Fruit fly (Drosophila melanogaster) whole organism, pupa: ENCODE measurements around the gene CG32170.

Experiments
- CG10348 ChIP-seq: fragments of 200-800 bp; sonication (Bioruptor generic); IDR thresholded peaks from 2 replicates; pipeline ENCODE4 v1.3.6; 2022; ENCODE audit warnings: missing biosample characterization, missing genetic modification characterization
- CG12605 ChIP-seq: fragments of 200-800 bp; sonication (Bioruptor generic); IDR thresholded peaks from 2 replicates; pipeline ENCODE4 v1.3.6; 2022; ENCODE audit warnings: missing biosample characterization, missing genetic modification characterization
- CG13204 ChIP-seq: fragments of 200-800 bp; sonication (Bioruptor generic); optimal IDR thresholded peaks from 2 replicates; lab custom pipeline; 2018; ENCODE audit warnings: missing biosample characterization, mild to moderate bottlenecking, missing genetic modification characterization, moderate library complexity
- CG14655 ChIP-seq: fragments of 200-800 bp; sonication (Bioruptor generic); optimal IDR thresholded peaks from 3 replicates; lab custom pipeline; 2017; ENCODE audit warnings: mild to moderate bottlenecking, missing biosample characterization, missing genetic modification reagents, missing genetic modification characterization
- CG15710 ChIP-seq: fragments of 200-800 bp; sonication (Bioruptor generic); optimal IDR thresholded peaks from 2 replicates; lab custom pipeline; 2018; ENCODE audit warnings: missing biosample characterization, mild to moderate bottlenecking, missing genetic modification characterization, moderate library complexity
- CG17806 ChIP-seq: fragments of 200-800 bp; sonication (Bioruptor generic); optimal IDR thresholded peaks from 2 replicates; lab custom pipeline; 2018; ENCODE audit warnings: missing biosample characterization, mild to moderate bottlenecking, missing genetic modification characterization, moderate library complexity
- CG32121 ChIP-seq: fragments of 200-800 bp; sonication (Bioruptor generic); IDR thresholded peaks from 2 replicates; pipeline ENCODE4 v1.3.6; 2022; ENCODE audit warnings: missing biosample characterization, missing genetic modification characterization
- CG34367 ChIP-seq: fragments of 200-800 bp; sonication (Bioruptor generic); optimal IDR thresholded peaks from 2 replicates; lab custom pipeline; 2018; ENCODE audit warnings: missing biosample characterization, mild to moderate bottlenecking, missing genetic modification characterization
- CG4496 ChIP-seq: fragments of 200-800 bp; sonication (Bioruptor generic); IDR thresholded peaks from 3 replicates; pipeline ENCODE4 v1.3.6; 2022; ENCODE audit warnings: missing biosample characterization, missing genetic modification characterization
- CG8159 ChIP-seq: fragments of 200-800 bp; sonication (Bioruptor generic); optimal IDR thresholded peaks from 3 replicates; lab custom pipeline; 2018; ENCODE audit warnings: missing biosample characterization, mild to moderate bottlenecking, missing genetic modification characterization, moderate library complexity
- CG8301 ChIP-seq: fragments of 200-800 bp; sonication (Bioruptor generic); optimal IDR thresholded peaks from 2 replicates; lab custom pipeline; 2018; ENCODE audit warnings: missing biosample characterization, mild to moderate bottlenecking, missing genetic modification characterization
- CG9948 ChIP-seq: fragments of 200-800 bp; sonication (Bioruptor generic); optimal IDR thresholded peaks from 2 replicates; lab custom pipeline; 2018; ENCODE audit warnings: missing biosample characterization, mild to moderate bottlenecking, missing genetic modification characterization, moderate library complexity
- D1 ChIP-seq: fragments of 200-800 bp; sonication (Bioruptor generic); optimal IDR thresholded peaks from 2 replicates; lab custom pipeline; 2018; ENCODE audit warnings: missing biosample characterization, mild to moderate bottlenecking, missing genetic modification characterization, moderate library complexity
- EcR ChIP-seq: fragments of 200-800 bp; sonication (Bioruptor generic); optimal IDR thresholded peaks from 3 replicates; lab custom pipeline; 2019; ENCODE audit warnings: missing biosample characterization, missing genetic modification characterization, mild to moderate bottlenecking, moderate library complexity, missing genetic modification reagents
- Ets98B ChIP-seq: fragments of 200-800 bp; sonication (Bioruptor generic); IDR thresholded peaks from 2 replicates; pipeline ENCODE4 v1.3.6; 2022; ENCODE audit warnings: missing biosample characterization, missing genetic modification characterization
- Pif1A ChIP-seq: fragments of 200-800 bp; sonication (Bioruptor generic); optimal IDR thresholded peaks from 3 replicates; lab custom pipeline; 2016; ENCODE audit warnings: missing biosample characterization, missing genetic modification characterization
- Pif1B ChIP-seq: fragments of 200-800 bp; sonication (Bioruptor generic); optimal IDR thresholded peaks from 3 replicates; lab custom pipeline; 2016; ENCODE audit warnings: missing biosample characterization, missing genetic modification characterization
- Snoo ChIP-seq: fragments of 200-800 bp; sonication (Bioruptor generic); optimal IDR thresholded peaks from 3 replicates; lab custom pipeline; 2017; ENCODE audit warnings: missing biosample characterization, mild to moderate bottlenecking, missing genetic modification characterization, inconsistent platforms
- fd96Ca ChIP-seq: fragments of 200-800 bp; sonication (Bioruptor generic); IDR thresholded peaks from 3 replicates; pipeline ENCODE4 v1.3.6; 2022; ENCODE audit warnings: missing biosample characterization, missing genetic modification characterization
- gl ChIP-seq: fragments of 200-800 bp; sonication (Bioruptor generic); optimal IDR thresholded peaks from 2 replicates; lab custom pipeline; 2018; ENCODE audit warnings: missing biosample characterization, mild to moderate bottlenecking, missing genetic modification characterization
- rn ChIP-seq: fragments of 200-800 bp; sonication (Bioruptor generic); IDR thresholded peaks from 2 replicates; pipeline ENCODE4 v1.3.6; 2022; ENCODE audit warnings: missing biosample characterization, missing genetic modification characterization

CG32170 gene

dm6 chr3L:16873127-16873543 is 4.0 kb upstream of the CG32170 start:
- TF ChIP-seq CG17806, result peak; percentile 78
- TF ChIP-seq CG8301 (tag; lab: Kevin White, UChicago), result peak; percentile 87
- no peak for TF ChIP-seq CG15710 (tag; lab: Kevin White, UChicago)
- peak; percentile 73 for TF ChIP-seq CG8159 (tag; lab: Kevin White, UChicago)
- peak; percentile 64 for TF ChIP-seq CG9948 (tag; lab: Kevin White, UChicago)
- TF ChIP-seq CG32121 (GFP tag; lab: Robert Waterston, UW), result no peak
- no peak for TF ChIP-seq CG10348 (GFP tag; lab: Robert Waterston, UW)
- TF ChIP-seq CG13204 (GFP tag; lab: Kevin White, UChicago), result no peak
- TF ChIP-seq Ets98B, result no peak
- peak; percentile 9 for TF ChIP-seq Snoo
- TF ChIP-seq Pif1B (GFP tag; lab: Kevin White, UChicago), result peak; percentile 28
- TF ChIP-seq EcR (GFP tag; lab: Kevin White, UChicago), result no peak
- peak; percentile 5 for TF ChIP-seq Pif1A (GFP tag; lab: Kevin White, UChicago)
- peak; percentile 7; the same call in 1 of the 3 replicates for TF ChIP-seq CG4496 (GFP tag; lab: Robert Waterston, UW)
- peak; percentile 12; the same call in 1 of the 2 replicates for TF ChIP-seq CG12605 (GFP tag; lab: Robert Waterston, UW)
- TF ChIP-seq CG14655 (GFP tag; lab: Kevin White, UChicago), result peak; percentile 88
- peak; percentile 33 for TF ChIP-seq D1 (tag; lab: Kevin White, UChicago)
- TF ChIP-seq fd96Ca (GFP tag; lab: Robert Waterston, UW), result 0 out of 3 replicates have a peak, but pooled peaks have one; percentile 11
- no peak for TF ChIP-seq rn (GFP tag; lab: Robert Waterston, UW)
- no peak for TF ChIP-seq CG34367
- TF ChIP-seq gl (tag; lab: Kevin White, UChicago), result no peak

- TF ChIP-seq CG12605 (GFP tag; lab: Robert Waterston, UW), result no peak
- no peak for TF ChIP-seq CG9948 (tag; lab: Kevin White, UChicago)
- no peak for TF ChIP-seq CG8159 (tag; lab: Kevin White, UChicago)
- TF ChIP-seq CG13204 (GFP tag; lab: Kevin White, UChicago), result no peak
- no peak for TF ChIP-seq gl (tag; lab: Kevin White, UChicago)
- no peak for TF ChIP-seq CG34367
- TF ChIP-seq EcR (GFP tag; lab: Kevin White, UChicago), result no peak
- TF ChIP-seq Pif1A (GFP tag; lab: Kevin White, UChicago), result no peak
- TF ChIP-seq Ets98B, result no peak
- TF ChIP-seq fd96Ca (GFP tag; lab: Robert Waterston, UW), result no peak
- no peak for TF ChIP-seq CG15710 (tag; lab: Kevin White, UChicago)
- no peak for TF ChIP-seq Snoo
- TF ChIP-seq Pif1B (GFP tag; lab: Kevin White, UChicago), result no peak
- TF ChIP-seq CG32121 (GFP tag; lab: Robert Waterston, UW), result no peak
- no peak for TF ChIP-seq D1 (tag; lab: Kevin White, UChicago)
- no peak for TF ChIP-seq rn (GFP tag; lab: Robert Waterston, UW)
- TF ChIP-seq CG17806, result no peak
- TF ChIP-seq CG10348 (GFP tag; lab: Robert Waterston, UW), result no peak
- TF ChIP-seq, all 21 proteins: peak for 0
These were observed 3.4 kb upstream of the CG32170 start for dm6 chr3L:16873679-16874078.

- TF ChIP-seq Pif1B (GFP tag; lab: Kevin White, UChicago), result no peak
- TF ChIP-seq Pif1A (GFP tag; lab: Kevin White, UChicago), result no peak
- peak; percentile 68 for TF ChIP-seq D1 (tag; lab: Kevin White, UChicago)
- TF ChIP-seq CG32121 (GFP tag; lab: Robert Waterston, UW), result 0 out of 2 replicates have a peak, but pooled peaks have one; percentile 19
- no peak for TF ChIP-seq fd96Ca (GFP tag; lab: Robert Waterston, UW)
- no peak for TF ChIP-seq CG12605 (GFP tag; lab: Robert Waterston, UW)
- no peak for TF ChIP-seq CG13204 (GFP tag; lab: Kevin White, UChicago)
- no peak for TF ChIP-seq CG15710 (tag; lab: Kevin White, UChicago)
These were observed 1.6 kb upstream of the CG32170 start for dm6 chr3L:16875484-16875883.

- TF ChIP-seq CG15710 (tag; lab: Kevin White, UChicago), result no peak
These were observed 1.1 kb upstream of the CG32170 start for dm6 chr3L:16875959-16876358.

dm6 chr3L:16878830-16879536 is 1.9 kb downstream of the CG32170 start:
- TF ChIP-seq CG12605 (GFP tag; lab: Robert Waterston, UW) (no peak), EcR (GFP tag; lab: Kevin White, UChicago) (no peak), CG10348 (GFP tag; lab: Robert Waterston, UW) (no peak), CG17806 (no peak), CG15710 (tag; lab: Kevin White, UChicago) (no peak), fd96Ca (GFP tag; lab: Robert Waterston, UW) (no peak), CG8159 (tag; lab: Kevin White, UChicago) (no peak), gl (tag; lab: Kevin White, UChicago) (no peak), CG32121 (GFP tag; lab: Robert Waterston, UW) (no peak), CG14655 (GFP tag; lab: Kevin White, UChicago) (no peak), CG4496 (GFP tag; lab: Robert Waterston, UW) (no peak), CG13204 (GFP tag; lab: Kevin White, UChicago) (no peak), CG9948 (tag; lab: Kevin White, UChicago) (no peak), CG34367 (no peak), Snoo (no peak)
